Worm (Caenorhabditis elegans) whole organism, early embryonic: Measurements from ENCODE around the gene ddr-1.

Experiments
- F13C5.2 ChIP-seq: sonication (generic microtip); optimal IDR thresholded peaks from 2 replicates; lab custom pipeline; 2017; ENCODE audit warnings: mild to moderate bottlenecking, missing genetic modification characterization, inconsistent platforms, missing compliant biosample characterization
- aly-1 ChIP-seq: sonication (generic microtip); optimal IDR thresholded peaks from 2 replicates; lab custom pipeline; 2016; ENCODE audit warnings: missing genetic modification characterization, missing compliant biosample characterization
- ama-1 ChIP-seq: fragments of 150-350 bp; optimal IDR thresholded peaks from 2 replicates; lab custom pipeline; 2014
- ceh-13 ChIP-seq: fragments of 200-800 bp; sonication (Bioruptor generic); optimal IDR thresholded peaks from 2 replicates; lab custom pipeline; 2018; ENCODE audit warnings: mild to moderate bottlenecking, missing genetic modification characterization, missing compliant biosample characterization
- hmbx-1 ChIP-seq: sonication (generic microtip); optimal IDR thresholded peaks from 2 replicates; lab custom pipeline; 2016; ENCODE audit warnings: mild to moderate bottlenecking, missing genetic modification characterization, missing compliant biosample characterization
- hnd-1 ChIP-seq: sonication (generic microtip); optimal IDR thresholded peaks from 2 replicates; lab custom pipeline; 2016; ENCODE audit warnings: missing genetic modification characterization, missing compliant biosample characterization
- pes-1 ChIP-seq: fragments of 200-800 bp; sonication (Bioruptor generic); IDR thresholded peaks from 2 replicates; pipeline ENCODE4 v1.3.6; 2022; ENCODE audit warnings: missing genetic modification reagents, missing genetic modification characterization, missing compliant biosample characterization
- scrt-1 ChIP-seq: fragments of 200-800 bp; sonication (Bioruptor generic); IDR thresholded peaks from 2 replicates; pipeline ENCODE4 v1.3.6; 2022; ENCODE audit warnings: missing genetic modification characterization, missing compliant biosample characterization
- sea-1 ChIP-seq: fragments of 200-800 bp; sonication (Bioruptor generic); conservative IDR thresholded peaks from 2 replicates; pipeline ENCODE4 v1.3.6; 2022; ENCODE audit warnings: missing genetic modification characterization, missing compliant biosample characterization
- tbx-37 ChIP-seq: fragments of 200-800 bp; sonication (Bioruptor generic); conservative IDR thresholded peaks from 2 replicates; pipeline ENCODE4 v1.3.6; 2022; ENCODE audit warnings: missing genetic modification reagents, missing genetic modification characterization, missing compliant biosample characterization
- tra-4 ChIP-seq: sonication (generic microtip); optimal IDR thresholded peaks from 2 replicates; lab custom pipeline; 2017; ENCODE audit warnings: missing genetic modification characterization, missing compliant biosample characterization

- TF ChIP-seq F13C5.2 (no peak), scrt-1 (GFP tag; lab: Robert Waterston, UW) (no peak), ceh-13 (GFP tag; lab: Kevin White, UChicago) (no peak), ama-1 (lab: Kevin White, UChicago) (no peak), hmbx-1 (no peak), sea-1 (GFP tag; lab: Robert Waterston, UW) (no peak), tbx-37 (no peak), aly-1 (tag; lab: Kevin White, UChicago) (no peak), hnd-1 (tag; lab: Kevin White, UChicago) (no peak), tra-4 (no peak), pes-1 (GFP tag; lab: Robert Waterston, UW) (no peak)
These were observed 16.2 kb upstream of the ddr-1 start, which contains the start of gene itm-2 for ce11 chrX:5444863-5445262.
